Fruit fly (Drosophila melanogaster): Measurements from ENCODE around the gene slx1.

DNA sequence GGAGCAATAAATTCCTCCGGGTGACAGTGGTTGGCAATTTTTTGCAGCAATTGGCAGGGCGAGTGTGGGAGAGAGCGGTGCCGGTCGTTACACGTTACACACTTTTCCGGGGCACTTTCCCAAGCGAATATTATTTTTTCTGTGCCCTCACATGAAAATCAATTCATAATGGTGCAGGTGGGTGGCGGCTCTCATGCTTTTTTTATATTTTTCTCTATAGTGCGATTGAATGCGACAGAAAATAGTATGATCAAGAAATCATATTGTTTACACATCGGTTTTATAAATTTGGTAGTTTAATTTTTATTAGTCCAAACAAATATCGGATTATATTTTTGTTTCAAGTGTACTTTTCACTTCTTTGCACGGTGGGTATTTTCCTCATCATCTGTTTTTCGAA, 19.9 kb downstream of the slx1 start:
- TF ChIP-seq ttk (optimal IDR thresholded peaks at IDR 0.05) (no peak), h (optimal IDR thresholded peaks at IDR 0.05) (no peak), Sin3A (optimal IDR thresholded peaks at IDR 0.05) (no peak), psq (optimal IDR thresholded peaks at IDR 0.05) (no peak), insv (optimal IDR thresholded peaks at IDR 0.05) (no peak), Myc (optimal IDR thresholded peaks at IDR 0.05) (no peak)
